Fruit fly (Drosophila melanogaster) whole organism, embryonic: Measurements from ENCODE around the gene trbd.
A peak's percentile ranks its signal among the peaks of the same experiment; 100 is the strongest.

ENCODE experiments used
- ATbp ChIP-seq: fragments of 200-800 bp; sonication (Bioruptor generic); optimal IDR thresholded peaks from 2 replicates; lab custom pipeline; 2017; ENCODE audit warnings: missing biosample characterization, mild to moderate bottlenecking, missing genetic modification characterization, missing genetic modification reagents
- Atf-2 ChIP-seq: fragments of 200-800 bp; sonication (Bioruptor generic); optimal IDR thresholded peaks from 2 replicates; lab custom pipeline; 2016; ENCODE audit warnings: missing biosample characterization, missing genetic modification characterization
- CG10274 ChIP-seq: fragments of 200-800 bp; sonication (Bioruptor generic); optimal IDR thresholded peaks from 3 replicates; lab custom pipeline; 2017; ENCODE audit warnings: missing biosample characterization, mild to moderate bottlenecking, missing genetic modification characterization
- CG10321 ChIP-seq: fragments of 200-800 bp; sonication (Bioruptor generic); IDR thresholded peaks from 2 replicates; pipeline ENCODE4 v1.3.6; 2022; ENCODE audit warnings: missing biosample characterization, missing genetic modification characterization
- CG10543 ChIP-seq: fragments of 200-800 bp; sonication (Bioruptor generic); optimal IDR thresholded peaks from 3 replicates; lab custom pipeline; 2017; ENCODE audit warnings: missing biosample characterization, mild to moderate bottlenecking, missing genetic modification characterization, moderate library complexity
- CG12071 ChIP-seq: fragments of 200-800 bp; sonication (Bioruptor generic); optimal IDR thresholded peaks from 3 replicates; lab custom pipeline; 2018; ENCODE audit warnings: missing biosample characterization, mild to moderate bottlenecking, missing genetic modification characterization
- CG1233 ChIP-seq: fragments of 200-800 bp; sonication (Bioruptor generic); optimal IDR thresholded peaks from 4 replicates; lab custom pipeline; 2018; ENCODE audit warnings: missing biosample characterization, mild to moderate bottlenecking, missing genetic modification characterization
- CG12659 ChIP-seq: fragments of 200-800 bp; sonication (Bioruptor generic); optimal IDR thresholded peaks from 3 replicates; lab custom pipeline; 2017; ENCODE audit warnings: mild to moderate bottlenecking, missing biosample characterization, missing genetic modification reagents, missing genetic modification characterization
- CG12942 ChIP-seq: fragments of 200-800 bp; sonication (Bioruptor generic); optimal IDR thresholded peaks from 3 replicates; lab custom pipeline; 2016; ENCODE audit warnings: missing biosample characterization, missing genetic modification characterization
- CG1603 ChIP-seq: fragments of 200-800 bp; sonication (Bioruptor generic); optimal IDR thresholded peaks from 2 replicates; lab custom pipeline; 2019; ENCODE audit warnings: missing biosample characterization, mild to moderate bottlenecking, missing genetic modification characterization, moderate library complexity
- CG1647 ChIP-seq: fragments of 200-800 bp; sonication (Bioruptor generic); optimal IDR thresholded peaks from 3 replicates; lab custom pipeline; 2016; ENCODE audit warnings: missing biosample characterization, missing genetic modification characterization
- CG1792 ChIP-seq: fragments of 200-800 bp; sonication (Bioruptor generic); optimal IDR thresholded peaks from 2 replicates; lab custom pipeline; 2016; ENCODE audit warnings: missing biosample characterization, missing genetic modification characterization
- CG18476 ChIP-seq: fragments of 200-800 bp; sonication (Bioruptor generic); optimal IDR thresholded peaks from 2 replicates; lab custom pipeline; 2016; ENCODE audit warnings: missing biosample characterization, mild to moderate bottlenecking, missing genetic modification characterization
- CG18599 ChIP-seq: fragments of 200-800 bp; sonication (Bioruptor generic); optimal IDR thresholded peaks from 3 replicates; lab custom pipeline; 2017; ENCODE audit warnings: missing biosample characterization, missing genetic modification characterization, mild to moderate bottlenecking, moderate library complexity, missing genetic modification reagents
- CG2129 ChIP-seq: fragments of 200-800 bp; sonication (Bioruptor generic); IDR thresholded peaks from 2 replicates; pipeline ENCODE4 v1.3.6; 2022; ENCODE audit warnings: missing biosample characterization, missing genetic modification characterization; ENCODE audit not compliant: partially characterized antibody
- CG3281 ChIP-seq: fragments of 200-800 bp; sonication (Bioruptor generic); optimal IDR thresholded peaks from 3 replicates; lab custom pipeline; 2017; ENCODE audit warnings: missing biosample characterization, mild to moderate bottlenecking, missing genetic modification characterization
- CG4328 ChIP-seq: fragments of 200-800 bp; sonication (Bioruptor generic); optimal IDR thresholded peaks from 3 replicates; lab custom pipeline; 2017; ENCODE audit warnings: missing biosample characterization, missing genetic modification reagents, missing genetic modification characterization
- CG5180 ChIP-seq: fragments of 200-800 bp; sonication (Bioruptor generic); optimal IDR thresholded peaks from 3 replicates; lab custom pipeline; 2017; ENCODE audit warnings: missing biosample characterization, missing genetic modification characterization, mild to moderate bottlenecking, moderate library complexity, missing genetic modification reagents
- Dek ChIP-seq: fragments of 200-800 bp; sonication (Bioruptor generic); optimal IDR thresholded peaks from 3 replicates; lab custom pipeline; 2019; ENCODE audit warnings: missing biosample characterization, mild to moderate bottlenecking, missing genetic modification characterization, moderate library complexity
- Dip3 ChIP-seq: fragments of 200-800 bp; sonication (Bioruptor generic); optimal IDR thresholded peaks from 3 replicates; lab custom pipeline; 2016; ENCODE audit warnings: missing biosample characterization, missing genetic modification characterization
- Eip74EF ChIP-seq, 2 experiments: fragments of 200-800 bp in 1 of 2; fragments of >200 bp in 1 of 2; sonication (Bioruptor generic) in 1 of 2; optimal IDR thresholded peaks; 2 replicates each; lab custom pipeline; 2017 to 2019; ENCODE audit warnings: missing biosample characterization in 2 of 2, missing genetic modification characterization in 2 of 2, mild to moderate bottlenecking in 1 of 2, moderate library complexity in 1 of 2
- Fer1 ChIP-seq: fragments of 200-800 bp; sonication (Bioruptor generic); optimal IDR thresholded peaks from 2 replicates; lab custom pipeline; 2017; ENCODE audit warnings: missing biosample characterization, mild to moderate bottlenecking, missing genetic modification characterization
- Hr39 ChIP-seq: fragments of >200 bp; optimal IDR thresholded peaks from 2 replicates; lab custom pipeline; 2017
- Hr51 ChIP-seq, 2 experiments: fragments of 200-800 bp; sonication (Bioruptor generic); optimal IDR thresholded peaks; 2 replicates in 1 of 2; 3 replicates in 1 of 2; lab custom pipeline; 2016 to 2018; ENCODE audit warnings: missing biosample characterization in 2 of 2, missing genetic modification characterization in 2 of 2, mild to moderate bottlenecking in 1 of 2, moderate library complexity in 1 of 2
- Med ChIP-seq: fragments of 200-800 bp; sonication (Bioruptor generic); peaks from one replicate; lab custom pipeline; 2016; ENCODE audit warnings: missing biosample characterization, missing genetic modification characterization, mild to moderate bottlenecking, inconsistent platforms, moderate library complexity
- Meics ChIP-seq: fragments of 200-800 bp; sonication (Bioruptor generic); optimal IDR thresholded peaks from 2 replicates; lab custom pipeline; 2017; ENCODE audit warnings: missing biosample characterization, mild to moderate bottlenecking, missing genetic modification characterization
- Oli ChIP-seq: fragments of 200-800 bp; sonication (Bioruptor generic); optimal IDR thresholded peaks from 2 replicates; lab custom pipeline; 2018; ENCODE audit warnings: missing biosample characterization, mild to moderate bottlenecking, missing genetic modification characterization, moderate library complexity
- PHDP ChIP-seq: fragments of 200-800 bp; sonication (Bioruptor generic); optimal IDR thresholded peaks from 3 replicates; lab custom pipeline; 2018; ENCODE audit warnings: missing biosample characterization, mild to moderate bottlenecking, missing genetic modification characterization, moderate library complexity
- Pdp1 ChIP-seq, 2 experiments: fragments of 200-800 bp; sonication (Bioruptor generic); optimal IDR thresholded peaks; 3 replicates each; lab custom pipeline; 2016; ENCODE audit warnings: missing biosample characterization in 2 of 2, missing genetic modification characterization in 2 of 2, mild to moderate bottlenecking in 1 of 2, moderate library complexity in 1 of 2
- Sox100B ChIP-seq: fragments of 200-800 bp; sonication (Bioruptor generic); optimal IDR thresholded peaks from 3 replicates; lab custom pipeline; 2018; ENCODE audit warnings: missing biosample characterization, mild to moderate bottlenecking, missing genetic modification characterization
- Sox102F ChIP-seq: fragments of 200-800 bp; sonication (Bioruptor generic); optimal IDR thresholded peaks from 2 replicates; lab custom pipeline; 2018; ENCODE audit warnings: missing biosample characterization, mild to moderate bottlenecking, missing genetic modification characterization, moderate library complexity
- bbx ChIP-seq: fragments of 200-800 bp; sonication (Bioruptor generic); IDR thresholded peaks from 2 replicates; pipeline ENCODE4 v1.3.6; 2022; ENCODE audit warnings: missing biosample characterization, missing genetic modification characterization; ENCODE audit not compliant: partially characterized antibody
- bcd ChIP-seq: fragments of 200-800 bp; sonication (Bioruptor generic); optimal IDR thresholded peaks from 2 replicates; lab custom pipeline; 2017; ENCODE audit warnings: missing biosample characterization, mild to moderate bottlenecking, missing genetic modification characterization
- caup ChIP-seq: fragments of 200-800 bp; sonication (Bioruptor generic); optimal IDR thresholded peaks from 3 replicates; lab custom pipeline; 2017; ENCODE audit warnings: missing biosample characterization, mild to moderate bottlenecking, missing genetic modification characterization, moderate library complexity; ENCODE audit not compliant: severe bottlenecking
- dpn ChIP-seq, 2 experiments: fragments of 200-800 bp; sonication (Bioruptor generic); optimal IDR thresholded peaks; 3 replicates each; lab custom pipeline; 2016; ENCODE audit warnings: missing biosample characterization in 2 of 2, missing genetic modification characterization in 2 of 2
- eyg ChIP-seq: fragments of 200-800 bp; sonication (Bioruptor generic); optimal IDR thresholded peaks from 3 replicates; lab custom pipeline; 2016; ENCODE audit warnings: missing biosample characterization, missing genetic modification characterization
- fd3F ChIP-seq: fragments of 200-800 bp; sonication (Bioruptor generic); optimal IDR thresholded peaks from 2 replicates; lab custom pipeline; 2018; ENCODE audit warnings: missing biosample characterization, mild to moderate bottlenecking, missing genetic modification characterization, moderate library complexity
- gem ChIP-seq: fragments of 200-800 bp; sonication (Bioruptor generic); optimal IDR thresholded peaks from 2 replicates; lab custom pipeline; 2019; ENCODE audit warnings: missing biosample characterization, mild to moderate bottlenecking, missing genetic modification characterization, moderate library complexity
- gro ChIP-seq: fragments of 200-800 bp; sonication (Bioruptor generic); optimal IDR thresholded peaks from 2 replicates; lab custom pipeline; 2016; ENCODE audit warnings: missing biosample characterization, missing genetic modification characterization
- her ChIP-seq: fragments of 200-800 bp; sonication (Bioruptor generic); optimal IDR thresholded peaks from 2 replicates; lab custom pipeline; 2016; ENCODE audit warnings: missing biosample characterization, missing genetic modification characterization
- kay ChIP-seq: fragments of 200-800 bp; sonication (Bioruptor generic); optimal IDR thresholded peaks from 2 replicates; lab custom pipeline; 2016; ENCODE audit warnings: missing biosample characterization, missing genetic modification characterization
- luna ChIP-seq: fragments of 200-800 bp; sonication (Bioruptor generic); optimal IDR thresholded peaks from 2 replicates; lab custom pipeline; 2016; ENCODE audit warnings: missing biosample characterization, missing genetic modification characterization
- mam ChIP-seq: fragments of 200-800 bp; sonication (Bioruptor generic); optimal IDR thresholded peaks from 3 replicates; lab custom pipeline; 2016; ENCODE audit warnings: missing biosample characterization, missing genetic modification characterization
- pho ChIP-seq: fragments of 200-800 bp; sonication (Bioruptor generic); optimal IDR thresholded peaks from 2 replicates; lab custom pipeline; 2016; ENCODE audit warnings: missing biosample characterization, missing genetic modification characterization
- sd ChIP-seq: fragments of 200-800 bp; sonication (Bioruptor generic); optimal IDR thresholded peaks from 3 replicates; lab custom pipeline; 2018; ENCODE audit warnings: missing biosample characterization, mild to moderate bottlenecking, missing genetic modification characterization, moderate library complexity
- sens ChIP-seq: fragments of 200-800 bp; sonication (Bioruptor generic); peaks from one replicate; lab custom pipeline; 2016; ENCODE audit warnings: missing biosample characterization, missing genetic modification characterization
- stwl ChIP-seq: fragments of 200-800 bp; sonication (Bioruptor generic); optimal IDR thresholded peaks from 3 replicates; lab custom pipeline; 2018; ENCODE audit warnings: missing biosample characterization, mild to moderate bottlenecking, missing genetic modification characterization, moderate library complexity
- wek ChIP-seq: fragments of 200-800 bp; sonication (Bioruptor generic); optimal IDR thresholded peaks from 3 replicates; lab custom pipeline; 2018; ENCODE audit warnings: missing biosample characterization, mild to moderate bottlenecking, missing genetic modification characterization, moderate library complexity

Gene trbd

DNA sequence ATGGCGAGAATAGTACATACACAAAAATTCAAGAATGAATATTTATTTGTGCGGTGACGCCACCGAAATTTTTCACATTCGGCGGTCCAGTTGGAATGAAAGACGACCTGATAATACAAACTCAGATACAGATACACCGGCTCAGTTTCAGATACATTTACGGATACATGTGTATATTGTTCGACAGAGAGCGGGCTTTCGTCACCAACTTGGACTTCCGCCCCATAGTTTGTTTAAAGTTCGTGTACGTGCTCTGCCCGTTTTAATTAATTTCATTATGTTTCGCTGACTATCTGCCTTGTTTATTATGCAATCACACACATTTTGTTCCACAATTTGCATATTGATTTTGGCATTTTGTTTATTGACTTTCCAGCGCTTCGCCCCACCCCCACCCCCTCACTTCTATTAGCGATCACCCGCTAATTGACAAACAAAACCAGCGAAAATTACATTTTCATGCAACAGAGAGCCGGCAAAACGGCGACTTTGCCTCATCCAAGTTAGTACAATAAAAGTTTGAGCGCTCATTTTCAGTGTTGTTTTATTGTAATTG, 9.6 kb downstream of the trbd start (continued):
- TF ChIP-seq CG12071 (GFP tag; lab: Kevin White, UChicago) (peak; percentile 63), Med (GFP tag; lab: Kevin White, UChicago) (peak; percentile 80), CG4328 (peak; percentile 16), fd3F (GFP tag; lab: Kevin White, UChicago) (peak; percentile 51), gem (tag; lab: Kevin White, UChicago) (peak; percentile 36), Dek (tag; lab: Kevin White, UChicago) (peak; percentile 12), Sox102F (peak; percentile 17), CG1792 (GFP tag; lab: Kevin White, UChicago) (peak; percentile 27), bbx (GFP tag; lab: Robert Waterston, UW) (no peak), CG3281 (GFP tag; lab: Kevin White, UChicago) (peak; percentile 59), sd (tag; lab: Kevin White, UChicago) (peak; percentile 79), stwl (tag; lab: Kevin White, UChicago) (no peak), sens (GFP tag; lab: Kevin White, UChicago) (peak; percentile 14), CG2129 (GFP tag; lab: Robert Waterston, UW) (no peak), wek (GFP tag; lab: Kevin White, UChicago) (peak; percentile 55), bcd (GFP tag; lab: Kevin White, UChicago) (peak; percentile 9), Atf-2 (GFP tag; lab: Kevin White, UChicago) (no peak), CG10274 (peak; percentile 32), kay (GFP tag; lab: Kevin White, UChicago) (peak; percentile 42), eyg (peak; percentile 28), CG18476 (GFP tag; lab: Kevin White, UChicago) (no peak), CG5180 (GFP tag; lab: Kevin White, UChicago) (peak; percentile 45), CG1603 (tag; lab: Kevin White, UChicago) (peak; percentile 13), Pdp1 (GFP tag; optimal IDR thresholded peaks at IDR 0.05; lab: Kevin White, UChicago) (peak; percentile 8 to 91), CG12659 (GFP tag; lab: Kevin White, UChicago) (peak; percentile 35), Dip3 (peak; percentile 15), Fer1 (GFP tag; lab: Kevin White, UChicago) (peak; percentile 40), luna (peak; percentile 34), PHDP (tag; lab: Kevin White, UChicago) (peak; percentile 32), Hr39 (lab: Kevin White, UChicago) (no peak), CG12942 (GFP tag; lab: Kevin White, UChicago) (peak; percentile 44), ATbp (GFP tag; lab: Kevin White, UChicago) (peak; percentile 36), CG1647 (peak; percentile 33), CG10543 (GFP tag; lab: Kevin White, UChicago) (peak; percentile 61), CG1233 (GFP tag; lab: Kevin White, UChicago) (peak; percentile 51), mam (GFP tag; lab: Kevin White, UChicago) (peak; percentile 21), CG18599 (GFP tag; lab: Kevin White, UChicago) (peak; percentile 2), dpn (GFP tag; optimal IDR thresholded peaks at IDR 0.05; lab: Kevin White, UChicago) (peak in 1 of 2 experiments; percentile 23), Sox100B (peak; percentile 31), CG10321 (GFP tag; lab: Robert Waterston, UW) (no peak), her (GFP tag; lab: Kevin White, UChicago) (peak; percentile 38), Meics (GFP tag; lab: Kevin White, UChicago) (peak; percentile 93), caup (GFP tag; lab: Kevin White, UChicago) (peak; percentile 73), pho (GFP tag; lab: Kevin White, UChicago) (peak; percentile 44), gro (peak; percentile 31), Hr51 (GFP tag; optimal IDR thresholded peaks at IDR 0.05; lab: Kevin White, UChicago) (peak in 1 of 2 experiments; percentile 23), Oli (tag; lab: Kevin White, UChicago) (peak; percentile 17), Eip74EF (GFP tag; optimal IDR thresholded peaks at IDR 0.05; lab: Kevin White, UChicago) (peak in 1 of 2 experiments; percentile 51)
